Fruit fly (Drosophila melanogaster): ENCODE measurements around the gene rg.
A peak's percentile ranks its signal among the peaks of the same experiment; 100 is the strongest.

rg gene

DNA sequence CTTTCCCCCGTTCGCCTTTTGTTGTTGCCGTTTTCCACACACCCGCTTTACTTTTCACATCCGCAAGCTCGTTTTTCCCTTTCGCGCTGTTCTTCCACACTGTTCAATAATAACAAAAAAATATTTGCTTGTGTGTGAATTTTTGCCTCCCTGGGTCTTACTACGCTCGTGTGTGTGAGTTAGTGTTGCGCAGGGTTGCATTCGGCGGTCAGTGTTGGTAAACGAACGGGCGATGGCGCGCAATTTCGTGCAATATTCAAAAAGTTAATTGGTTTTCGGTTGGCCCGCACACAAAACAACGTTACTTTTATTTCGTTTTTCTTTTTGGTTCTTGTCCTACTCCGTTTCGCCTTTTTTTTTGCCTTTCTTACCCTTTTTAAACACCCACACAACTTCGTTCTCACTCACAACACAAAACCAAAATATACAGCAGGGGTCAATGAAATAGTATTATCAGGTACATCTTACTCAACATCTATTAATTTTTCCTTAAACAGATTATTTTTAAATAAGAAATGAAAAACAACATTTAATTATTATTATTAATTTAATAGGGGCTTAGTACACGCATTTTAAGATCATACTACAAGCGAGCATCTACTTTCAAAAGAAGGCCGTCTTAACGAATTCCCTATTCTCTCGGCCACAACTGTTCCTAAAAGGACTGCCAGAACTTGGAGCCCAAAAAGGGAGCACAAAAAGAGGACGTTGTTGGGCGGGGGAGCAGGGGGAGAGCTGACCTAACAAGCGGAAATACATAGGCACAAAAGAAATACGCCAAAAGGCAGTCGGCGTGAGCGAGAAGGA is 2.5 kb upstream of the rg start:
- TF ChIP-seq CG5245 (GFP tag; optimal IDR thresholded peaks at IDR 0.05) (no peak), gfzf (GFP tag; optimal IDR thresholded peaks at IDR 0.05) (peak; percentile 12), chn (GFP tag; optimal IDR thresholded peaks at IDR 0.05) (peak; percentile 28), PHDP (tag; optimal IDR thresholded peaks at IDR 0.05) (no peak), Opbp (GFP tag; IDR thresholded peaks at IDR 0.05; ENCODE audit: partially characterized antibody) (peak; percentile 29; the same call in 1 of the 3 replicates), chm (GFP tag; IDR thresholded peaks at IDR 0.05) (peak; percentile 74), caup (GFP tag; optimal IDR thresholded peaks at IDR 0.05; ENCODE audit: severe bottlenecking) (no peak), Dref (GFP tag; IDR thresholded peaks at IDR 0.05) (peak; percentile 48), fd3F (GFP tag; optimal IDR thresholded peaks at IDR 0.05) (no peak), CG18262 (tag; optimal IDR thresholded peaks at IDR 0.05) (no peak), her (GFP tag; optimal IDR thresholded peaks at IDR 0.05) (peak; percentile 65), CG10147 (GFP tag; optimal IDR thresholded peaks at IDR 0.05) (peak; percentile 56), Hr3 (GFP tag; optimal IDR thresholded peaks at IDR 0.05) (no peak), CG1647 (GFP tag; optimal IDR thresholded peaks at IDR 0.05) (peak; percentile 24), ranshi (GFP tag; IDR thresholded peaks at IDR 0.05) (no peak), fd64A (GFP tag; optimal IDR thresholded peaks at IDR 0.05) (no peak), CG9609 (GFP tag; optimal IDR thresholded peaks at IDR 0.05) (peak; percentile 55), zf30C (GFP tag; optimal IDR thresholded peaks at IDR 0.05) (peak; percentile 8), Lhr (GFP tag; optimal IDR thresholded peaks at IDR 0.05) (peak; percentile 13), tin (GFP tag; optimal IDR thresholded peaks at IDR 0.05) (peak; percentile 21), CG15514 (GFP tag; optimal IDR thresholded peaks at IDR 0.05) (peak; percentile 86), CG11560 (tag; IDR thresholded peaks at IDR 0.05) (no peak), Hr78 (GFP tag; optimal IDR thresholded peaks at IDR 0.05) (no peak), Deaf1 (tag; optimal IDR thresholded peaks at IDR 0.05) (no peak), CG1792 (GFP tag; optimal IDR thresholded peaks at IDR 0.05) (peak; percentile 47), Meics (GFP tag; optimal IDR thresholded peaks at IDR 0.05) (no peak), CG11247 (GFP tag; IDR thresholded peaks at IDR 0.05) (0 out of 2 replicates have a peak, but pooled peaks have one; percentile 26), repo (GFP tag; optimal IDR thresholded peaks at IDR 0.05) (peak; percentile 25), psq (GFP tag; optimal IDR thresholded peaks at IDR 0.05) (peak; percentile 49), CG16863 (GFP tag; optimal IDR thresholded peaks at IDR 0.05) (peak; percentile 41), CG33213 (GFP tag; optimal IDR thresholded peaks at IDR 0.05) (peak; percentile 34), insv (GFP tag; optimal IDR thresholded peaks at IDR 0.05) (no peak), lov (optimal IDR thresholded peaks at IDR 0.05) (no peak), lov (GFP tag; IDR thresholded peaks at IDR 0.05) (0 out of 3 replicates have a peak, but pooled peaks have one; percentile 53), CG8765 (GFP tag; IDR thresholded peaks at IDR 0.05) (no peak), Oaz (GFP tag; IDR thresholded peaks at IDR 0.05) (no peak), CG7372 (GFP tag; IDR thresholded peaks at IDR 0.05) (no peak), seq (GFP tag; IDR thresholded peaks at IDR 0.05) (peak; percentile 60), CG2712 (tag; optimal IDR thresholded peaks at IDR 0.05) (no peak), CG4404 (GFP tag; IDR thresholded peaks at IDR 0.05) (no peak; the same call in 1 of the 2 replicates), disco-r (GFP tag; optimal IDR thresholded peaks at IDR 0.05) (no peak), CG5180 (GFP tag; optimal IDR thresholded peaks at IDR 0.05) (no peak), gcm (GFP tag; optimal IDR thresholded peaks at IDR 0.05) (no peak), toy (GFP tag; IDR thresholded peaks at IDR 0.05) (no peak), CG9932 (GFP tag; IDR thresholded peaks at IDR 0.05) (peak; percentile 56), gce (GFP tag; IDR thresholded peaks at IDR 0.05) (no peak; the same call in 2 of the 3 replicates), Ets65A (GFP tag) (peak; percentile 86), Hr51 (GFP tag; optimal IDR thresholded peaks at IDR 0.05) (peak in 1 of 2 experiments; percentile 60), knrl (GFP tag; IDR thresholded peaks at IDR 0.05; ENCODE audit: partially characterized antibody) (0 out of 3 replicates have a peak, but pooled peaks have one; percentile 26)

Data from whole organism, embryonic.